Worm (Caenorhabditis elegans) whole organism, L4 larva: ENCODE results near the gene set-5.

Experiments
- F10B5.3 ChIP-seq: sonication (generic microtip); optimal IDR thresholded peaks from 2 replicates; lab custom pipeline; 2016; ENCODE audit warnings: mild to moderate bottlenecking, missing genetic modification characterization, missing compliant biosample characterization
- R02D3.7 ChIP-seq: fragments of 150-350 bp; sonication (generic microtip); optimal IDR thresholded peaks from 3 replicates; lab custom pipeline; 2014; ENCODE audit warnings: missing biosample characterization, missing genetic modification characterization
- T20F7.1 ChIP-seq: fragments of 200-800 bp; sonication (Bioruptor generic); optimal IDR thresholded peaks from 2 replicates; lab custom pipeline; 2018; ENCODE audit warnings: mild to moderate bottlenecking, missing genetic modification characterization, missing compliant biosample characterization
- T26A8.4 ChIP-seq: fragments of 200-800 bp; sonication (Bioruptor generic); IDR thresholded peaks from 2 replicates; pipeline ENCODE4 v1.3.6; 2022; ENCODE audit warnings: missing genetic modification characterization, missing compliant biosample characterization
- Y105C5A.15 ChIP-seq: fragments of 200-800 bp; sonication (Bioruptor generic); IDR thresholded peaks from 2 replicates; pipeline ENCODE4 v1.3.6; 2022; ENCODE audit warnings: missing genetic modification characterization, missing compliant biosample characterization
- Y5F2A.4 ChIP-seq: fragments of 200-800 bp; sonication (Bioruptor generic); optimal IDR thresholded peaks from 2 replicates; lab custom pipeline; 2018; ENCODE audit warnings: mild to moderate bottlenecking, missing genetic modification characterization, missing compliant biosample characterization
- Y75B8A.6 ChIP-seq: fragments of 200-800 bp; sonication (Bioruptor generic); IDR thresholded peaks from 2 replicates; pipeline ENCODE4 v1.3.6; 2022; ENCODE audit warnings: missing genetic modification reagents, missing genetic modification characterization, missing compliant biosample characterization
- ZK546.5 ChIP-seq, 2 experiments: sonication (generic microtip); optimal IDR thresholded peaks; 2 replicates each; lab custom pipeline; 2017; ENCODE audit warnings: missing biosample characterization in 2 of 2, missing genetic modification characterization in 2 of 2
- aly-2 ChIP-seq: sonication (generic microtip); optimal IDR thresholded peaks from 2 replicates; lab custom pipeline; 2018; ENCODE audit warnings: missing biosample characterization, missing genetic modification characterization
- arid-1 ChIP-seq: fragments of 200-800 bp; sonication (Bioruptor generic); conservative IDR thresholded peaks from 2 replicates; pipeline ENCODE4 v1.3.6; 2022; ENCODE audit warnings: missing genetic modification reagents, missing genetic modification characterization, missing compliant biosample characterization
- ceh-20 ChIP-seq: fragments of 200-800 bp; sonication (Bioruptor generic); IDR thresholded peaks from 2 replicates; pipeline ENCODE4 v1.3.6; 2022; ENCODE audit warnings: missing genetic modification reagents, missing genetic modification characterization, missing compliant biosample characterization
- ceh-28 ChIP-seq: fragments of 150-350 bp; optimal IDR thresholded peaks from 2 replicates; lab custom pipeline; 2014; ENCODE audit warnings: missing biosample characterization, missing genetic modification reagents, missing genetic modification characterization
- ceh-44 ChIP-seq: fragments of 200-800 bp; sonication (Bioruptor generic); IDR thresholded peaks from 2 replicates; pipeline ENCODE4 v1.3.6; 2022; ENCODE audit warnings: missing genetic modification reagents, missing genetic modification characterization, missing compliant biosample characterization
- cey-2 ChIP-seq: sonication (generic microtip); optimal IDR thresholded peaks from 3 replicates; lab custom pipeline; 2017; ENCODE audit warnings: missing genetic modification characterization, mild to moderate bottlenecking, missing compliant biosample characterization, antibody characterized with exemption, borderline replicate concordance; ENCODE audit not compliant: insufficient read depth
- ctbp-1 ChIP-seq: fragments of 200-800 bp; sonication (Bioruptor generic); IDR thresholded peaks from 2 replicates; pipeline ENCODE4 v1.3.6; 2022; ENCODE audit warnings: missing genetic modification reagents, missing genetic modification characterization, missing compliant biosample characterization
- daf-16 ChIP-seq, 3 experiments: sonication (generic microtip); optimal IDR thresholded peaks; 2 replicates each; lab custom pipeline; 2016 to 2017; ENCODE audit warnings: missing genetic modification characterization in 3 of 3, missing genetic modification reagents in 3 of 3, mild to moderate bottlenecking in 2 of 3, missing compliant biosample characterization in 2 of 3, missing biosample characterization in 1 of 3, moderate library complexity in 1 of 3
- daf-8 ChIP-seq: fragments of 200-800 bp; sonication (Bioruptor generic); IDR thresholded peaks from 2 replicates; pipeline ENCODE4 v1.3.6; 2022; ENCODE audit warnings: missing genetic modification characterization, missing compliant biosample characterization
- duxl-1 ChIP-seq: sonication (generic microtip); optimal IDR thresholded peaks from 2 replicates; lab custom pipeline; 2016; ENCODE audit warnings: mild to moderate bottlenecking, missing genetic modification characterization, moderate library complexity, missing compliant biosample characterization; ENCODE audit not compliant: poor library complexity
- egl-27 ChIP-seq: sonication (generic microtip); optimal IDR thresholded peaks from 3 replicates; lab custom pipeline; 2017; ENCODE audit warnings: missing biosample characterization, missing genetic modification reagents, missing genetic modification characterization
- hif-1 ChIP-seq, 2 experiments: sonication (generic microtip); optimal IDR thresholded peaks; 2 replicates each; lab custom pipeline; 2016 to 2017; ENCODE audit warnings: missing compliant biosample characterization in 2 of 2, missing genetic modification characterization in 2 of 2, missing genetic modification reagents in 2 of 2, missing genotype in 2 of 2, mild to moderate bottlenecking in 1 of 2
- lim-7 ChIP-seq: fragments of 200-800 bp; sonication (Bioruptor generic); IDR thresholded peaks from 2 replicates; pipeline ENCODE4 v1.3.6; 2022; ENCODE audit warnings: missing genetic modification characterization, missing compliant biosample characterization
- lin-13 ChIP-seq: fragments of 150-350 bp; optimal IDR thresholded peaks from 2 replicates; lab custom pipeline; 2014; ENCODE audit warnings: missing biosample characterization, missing genetic modification reagents, missing genetic modification characterization
- lin-15B ChIP-seq: fragments of 150-350 bp; sonication (generic microtip); optimal IDR thresholded peaks from 3 replicates; lab custom pipeline; 2014; ENCODE audit warnings: missing biosample characterization, missing genetic modification characterization
- lin-29 ChIP-seq: fragments of 200-800 bp; sonication (Bioruptor generic); IDR thresholded peaks from 2 replicates; pipeline ENCODE4 v1.3.6; 2022; ENCODE audit warnings: missing genetic modification reagents, missing genetic modification characterization, missing compliant biosample characterization
- lin-39 ChIP-seq: fragments of 150-350 bp; optimal IDR thresholded peaks from 2 replicates; lab custom pipeline; 2014; ENCODE audit warnings: missing biosample characterization, missing genetic modification reagents, missing genetic modification characterization
- lsy-2 ChIP-seq, 2 experiments: fragments of 150-350 bp in 1 of 2; sonication (generic microtip) in 1 of 2; optimal IDR thresholded peaks; 2 replicates each; lab custom pipeline; 2014 to 2017; ENCODE audit warnings: missing biosample characterization in 2 of 2, missing genetic modification characterization in 2 of 2
- mdl-1 ChIP-seq, 2 experiments: fragments of 150-350 bp in 1 of 2; sonication (generic microtip) in 1 of 2; optimal IDR thresholded peaks; 2 replicates each; lab custom pipeline; 2014 to 2017; ENCODE audit warnings: missing biosample characterization in 2 of 2, missing genetic modification characterization in 2 of 2
- mdt-29 ChIP-seq: fragments of 200-800 bp; sonication (Bioruptor generic); IDR thresholded peaks from 2 replicates; pipeline ENCODE4 v1.3.6; 2022; ENCODE audit warnings: missing genetic modification reagents, missing genetic modification characterization, missing compliant biosample characterization
- mxl-3 ChIP-seq: fragments of 200-800 bp; sonication (Bioruptor generic); optimal IDR thresholded peaks from 2 replicates; lab custom pipeline; 2018; ENCODE audit warnings: mild to moderate bottlenecking, missing genetic modification characterization, missing compliant biosample characterization
- nhr-10 ChIP-seq: fragments of 150-350 bp; optimal IDR thresholded peaks from 2 replicates; lab custom pipeline; 2014; ENCODE audit warnings: missing biosample characterization, missing genetic modification characterization
- nhr-102 ChIP-seq: sonication (generic microtip); optimal IDR thresholded peaks from 2 replicates; lab custom pipeline; 2016; ENCODE audit warnings: mild to moderate bottlenecking, missing genetic modification characterization, moderate library complexity, missing compliant biosample characterization
- nhr-11 ChIP-seq: fragments of 150-350 bp; optimal IDR thresholded peaks from 2 replicates; lab custom pipeline; 2014; ENCODE audit warnings: missing biosample characterization, missing genetic modification characterization
- nhr-111 ChIP-seq: fragments of 200-800 bp; sonication (Bioruptor generic); optimal IDR thresholded peaks from 2 replicates; lab custom pipeline; 2018; ENCODE audit warnings: mild to moderate bottlenecking, missing genetic modification characterization, missing compliant biosample characterization
- nhr-25 ChIP-seq: sonication (generic microtip); optimal IDR thresholded peaks from 2 replicates; lab custom pipeline; 2017; ENCODE audit warnings: missing genetic modification characterization, mild to moderate bottlenecking, missing compliant biosample characterization, antibody characterized with exemption, moderate library complexity, borderline replicate concordance; ENCODE audit not compliant: insufficient read depth
- nhr-42 ChIP-seq: fragments of 200-800 bp; sonication (Bioruptor generic); IDR thresholded peaks from 2 replicates; pipeline ENCODE4 v1.3.6; 2022; ENCODE audit warnings: missing genetic modification characterization, missing compliant biosample characterization
- nhr-48 ChIP-seq: sonication (generic microtip); optimal IDR thresholded peaks from 2 replicates; lab custom pipeline; 2016; ENCODE audit warnings: mild to moderate bottlenecking, missing genetic modification characterization, missing compliant biosample characterization
- nhr-6 ChIP-seq: fragments of 150-350 bp; optimal IDR thresholded peaks from 2 replicates; lab custom pipeline; 2014; ENCODE audit warnings: missing biosample characterization, missing genetic modification characterization
- pqm-1 ChIP-seq: sonication (generic microtip); optimal IDR thresholded peaks from 2 replicates; lab custom pipeline; 2017; ENCODE audit warnings: missing biosample characterization, missing genetic modification characterization
- set-16 ChIP-seq: fragments of 200-800 bp; sonication (Bioruptor generic); IDR thresholded peaks from 2 replicates; pipeline ENCODE4 v1.3.6; 2022; ENCODE audit warnings: missing genetic modification reagents, missing genetic modification characterization, missing compliant biosample characterization
- skn-1 ChIP-seq: fragments of 150-350 bp; optimal IDR thresholded peaks from 2 replicates; lab custom pipeline; 2014; ENCODE audit warnings: missing biosample characterization, missing genetic modification characterization
- snpc-4 ChIP-seq: fragments of 150-350 bp; optimal IDR thresholded peaks from 2 replicates; lab custom pipeline; 2014; ENCODE audit warnings: missing biosample characterization, missing genetic modification characterization
- spr-1 ChIP-seq: sonication (generic microtip); optimal IDR thresholded peaks from 2 replicates; lab custom pipeline; 2016; ENCODE audit warnings: mild to moderate bottlenecking, missing genetic modification characterization, missing compliant biosample characterization
- tag-97 ChIP-seq: fragments of 200-800 bp; sonication (Bioruptor generic); IDR thresholded peaks from 2 replicates; pipeline ENCODE4 v1.3.6; 2022; ENCODE audit warnings: missing genetic modification characterization, missing compliant biosample characterization
- tra-1 ChIP-seq: fragments of 200-800 bp; sonication (Bioruptor generic); IDR thresholded peaks from 2 replicates; pipeline ENCODE4 v1.3.6; 2022; ENCODE audit warnings: missing genetic modification reagents, missing genetic modification characterization, missing compliant biosample characterization
- unc-62 ChIP-seq, 3 experiments: fragments of 150-350 bp in 1 of 3; sonication (generic microtip); optimal IDR thresholded peaks in 2 of 3; peaks in 1 of 3; 1 replicate in 1 of 3; 2 replicates in 2 of 3; lab custom pipeline; 2014 to 2017; ENCODE audit warnings: missing biosample characterization in 3 of 3, missing genetic modification characterization in 3 of 3, missing genetic modification reagents in 3 of 3, missing genotype in 1 of 3
- vab-7 ChIP-seq: fragments of 200-800 bp; sonication (Bioruptor generic); IDR thresholded peaks from 2 replicates; pipeline ENCODE4 v1.3.6; 2022; ENCODE audit warnings: missing genetic modification reagents, missing genetic modification characterization, missing compliant biosample characterization
- zfp-2 ChIP-seq: sonication (generic microtip); optimal IDR thresholded peaks from 2 replicates; lab custom pipeline; 2016; ENCODE audit warnings: mild to moderate bottlenecking, missing genetic modification characterization, missing compliant biosample characterization
- zip-2 ChIP-seq: fragments of 150-350 bp; optimal IDR thresholded peaks from 2 replicates; lab custom pipeline; 2014; ENCODE audit warnings: missing biosample characterization, missing genetic modification characterization

Gene set-5

DNA sequence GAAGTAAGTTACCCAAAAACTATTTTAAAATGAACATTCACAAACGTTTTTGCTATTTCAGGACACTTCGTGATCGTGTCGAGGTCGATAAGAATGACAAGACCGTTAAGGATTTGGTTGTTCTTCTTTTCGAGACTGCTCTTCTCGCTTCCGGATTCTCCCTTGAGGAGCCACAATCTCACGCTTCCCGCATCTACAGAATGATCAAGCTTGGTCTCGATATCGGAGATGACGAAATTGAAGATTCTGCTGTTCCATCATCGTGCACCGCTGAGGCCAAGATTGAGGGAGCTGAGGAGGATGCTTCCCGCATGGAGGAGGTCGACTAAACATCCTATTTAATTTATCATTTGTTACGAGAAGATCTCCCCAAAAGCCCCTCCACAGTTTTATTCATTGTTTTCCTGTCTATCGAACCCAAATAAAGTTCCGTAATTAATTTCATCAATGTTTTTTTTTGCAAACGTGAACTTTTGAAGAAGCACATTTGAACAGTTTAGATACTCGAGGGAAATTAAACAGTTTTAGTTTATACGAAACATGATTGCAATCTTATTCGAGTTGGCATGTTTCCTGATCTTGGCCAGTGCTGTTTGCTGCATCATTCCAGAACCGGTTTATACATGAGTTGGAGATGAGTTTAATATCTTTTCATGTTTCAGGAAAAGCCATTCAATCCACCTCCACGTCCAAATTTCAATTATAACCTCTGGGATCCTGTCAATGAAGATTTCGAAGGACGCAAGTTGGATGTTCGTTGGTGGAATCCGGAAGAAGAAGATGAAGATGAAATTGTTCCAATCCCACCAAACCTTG is 10.5 kb upstream of the set-5 start, which contains the start of gene C47E8.11 (continued):
- no peak for TF ChIP-seq ceh-28 (tag; lab: Kevin White, UChicago)
- peak; percentile 39 for TF ChIP-seq set-16 (GFP tag; lab: Robert Waterston, UW)
- no peak for TF ChIP-seq tag-97 (GFP tag; lab: Robert Waterston, UW)
- no peak for TF ChIP-seq daf-16 (GFP tag; optimal IDR thresholded peaks at IDR 0.05; lab: Kevin White, UChicago)
- peak; percentile 86 for TF ChIP-seq daf-16 (tag; optimal IDR thresholded peaks at IDR 0.05; lab: Kevin White, UChicago)
- no peak for TF ChIP-seq lin-39 (tag; lab: Kevin White, UChicago)
- no peak for TF ChIP-seq lin-15B (tag; lab: Kevin White, UChicago)
- peak; percentile 44; the same call in 1 of the 2 replicates for TF ChIP-seq ceh-20 (GFP tag; lab: Robert Waterston, UW)
- TF ChIP-seq aly-2 (tag; lab: Kevin White, UChicago) = peak; percentile 100
- TF ChIP-seq nhr-42 (GFP tag; lab: Robert Waterston, UW) = no peak
- TF ChIP-seq lin-13 (GFP tag; lab: Kevin White, UChicago) = peak; percentile 91
- no peak for TF ChIP-seq nhr-10 (tag; lab: Kevin White, UChicago)
- TF ChIP-seq snpc-4 = no peak
- TF ChIP-seq mxl-3 (GFP tag; lab: Kevin White, UChicago) = no peak
- no peak for TF ChIP-seq tra-1 (GFP tag; lab: Robert Waterston, UW)
- no peak for TF ChIP-seq unc-62 (GFP tag; optimal IDR thresholded peaks at IDR 0.05 in 1 of 2; lab: Kevin White, UChicago)
- TF ChIP-seq unc-62 (tag; optimal IDR thresholded peaks at IDR 0.05; lab: Kevin White, UChicago) = no peak
- TF ChIP-seq egl-27 = no peak
- TF ChIP-seq nhr-102 = peak; percentile 45
- TF ChIP-seq R02D3.7 (tag; lab: Kevin White, UChicago) = no peak
- no peak for TF ChIP-seq zfp-2
- no peak for TF ChIP-seq cey-2 (tag; lab: Kevin White, UChicago)
- no peak for TF ChIP-seq nhr-11
- peak; percentile 64 for TF ChIP-seq T20F7.1 (GFP tag; lab: Kevin White, UChicago)
- no peak for TF ChIP-seq ceh-44
- no peak for TF ChIP-seq pqm-1 (tag; lab: Kevin White, UChicago)
- no peak for TF ChIP-seq mdt-29 (GFP tag; lab: Robert Waterston, UW)
- no peak; the same call in 1 of the 2 replicates for TF ChIP-seq Y105C5A.15 (GFP tag; lab: Robert Waterston, UW)
- peak; percentile 59 for TF ChIP-seq Y75B8A.6
- TF ChIP-seq ZK546.5 (tag; optimal IDR thresholded peaks at IDR 0.05; lab: Kevin White, UChicago) = no peak
- no peak for TF ChIP-seq skn-1
- no peak for TF ChIP-seq nhr-25 (tag; lab: Kevin White, UChicago)
- TF ChIP-seq arid-1 (GFP tag; lab: Robert Waterston, UW) = peak; percentile 44; the same call in 1 of the 2 replicates
- no peak for TF ChIP-seq zip-2 (tag; lab: Kevin White, UChicago)
- peak; percentile 11; the same call in 1 of the 2 replicates for TF ChIP-seq ctbp-1 (GFP tag; lab: Robert Waterston, UW)
- TF ChIP-seq Y5F2A.4 (GFP tag; lab: Kevin White, UChicago) = no peak
- TF ChIP-seq daf-8 = no peak
- TF ChIP-seq T26A8.4 (GFP tag; lab: Robert Waterston, UW) = peak; percentile 77
- TF ChIP-seq lsy-2 (tag; optimal IDR thresholded peaks at IDR 0.05; lab: Kevin White, UChicago) = peak in 1 of 2 experiments; percentile 87
- TF ChIP-seq F10B5.3 = no peak
- no peak for TF ChIP-seq hif-1 (tag; optimal IDR thresholded peaks at IDR 0.05; lab: Kevin White, UChicago)
- TF ChIP-seq nhr-111 (GFP tag; lab: Kevin White, UChicago) = peak; percentile 20
- no peak for TF ChIP-seq mdl-1 (tag; optimal IDR thresholded peaks at IDR 0.05; lab: Kevin White, UChicago)
- peak; percentile 31; the same call in 1 of the 2 replicates for TF ChIP-seq lin-29
- peak; percentile 13 for TF ChIP-seq nhr-48
- peak; percentile 92 for TF ChIP-seq nhr-6 (tag; lab: Kevin White, UChicago)
- TF ChIP-seq duxl-1 (tag; lab: Kevin White, UChicago) = no peak
- peak; percentile 10 for TF ChIP-seq spr-1
- peak; percentile 65 for TF ChIP-seq lim-7 (GFP tag; lab: Robert Waterston, UW)
- 0 out of 2 replicates have a peak, but pooled peaks have one; percentile 38 for TF ChIP-seq vab-7 (GFP tag; lab: Robert Waterston, UW)
